Fruit fly (Drosophila melanogaster): ENCODE measurements around the gene Dd.

Gene Dd

DNA sequence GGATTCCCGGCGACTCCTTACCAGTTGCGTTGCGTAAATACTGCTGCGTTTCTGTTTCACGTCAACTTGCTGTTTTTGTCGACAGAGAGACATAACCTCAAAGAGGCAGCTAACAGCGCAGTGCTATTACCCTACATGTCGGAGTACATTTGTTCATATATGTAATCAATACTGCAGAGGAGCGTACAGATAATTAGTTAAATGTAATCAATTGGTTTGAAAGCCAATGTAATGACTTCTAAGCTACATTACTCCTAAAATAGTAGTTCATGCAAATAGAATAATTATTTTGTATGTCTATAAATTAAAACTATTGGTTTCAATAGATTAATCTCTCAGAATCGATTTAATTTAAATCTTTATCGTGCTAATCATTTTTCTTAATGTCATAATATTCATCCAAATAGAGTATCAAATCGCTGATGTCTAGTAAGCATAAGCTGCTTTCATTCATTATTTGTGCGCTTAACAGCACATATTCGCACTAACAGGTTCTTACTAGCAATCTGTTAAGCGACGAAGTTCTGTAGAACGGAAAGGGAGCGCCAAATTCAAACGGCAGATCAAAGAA, 4.5 kb downstream of the Dd start, which contains the start of the genes SLIRP1 and anox (continued):
- TF ChIP-seq CG10321 (GFP tag; IDR thresholded peaks at IDR 0.05) (peak; percentile 22; the same call in 1 of the 2 replicates), esg (GFP tag; conservative IDR thresholded peaks at IDR 0.05) (peak; percentile 84), CG4854 (GFP tag; optimal IDR thresholded peaks at IDR 0.05) (peak; percentile 63), otp (GFP tag; IDR thresholded peaks at IDR 0.05) (no peak), CG17385 (GFP tag; optimal IDR thresholded peaks at IDR 0.05) (peak; percentile 79), crc (GFP tag; optimal IDR thresholded peaks at IDR 0.05) (peak; percentile 40), CG10431 (GFP tag; optimal IDR thresholded peaks at IDR 0.05) (peak; percentile 70), CG18599 (GFP tag; optimal IDR thresholded peaks at IDR 0.05) (peak; percentile 89), Atf-2 (GFP tag; optimal IDR thresholded peaks at IDR 0.05) (peak; percentile 83), MBD-R2 (GFP tag; IDR thresholded peaks at IDR 0.05) (peak; percentile 31; the same call in 1 of the 2 replicates), CG4730 (GFP tag; IDR thresholded peaks at IDR 0.05) (peak; percentile 75), h (optimal IDR thresholded peaks at IDR 0.05) (no peak), toy (GFP tag; IDR thresholded peaks at IDR 0.05) (peak; percentile 46; the same call in 1 of the 2 replicates), CG2199 (GFP tag; IDR thresholded peaks at IDR 0.05) (no peak), Six4 (GFP tag; optimal IDR thresholded peaks at IDR 0.05) (peak; percentile 82), vfl (GFP tag; optimal IDR thresholded peaks at IDR 0.05) (peak; percentile 69), Meics (GFP tag; optimal IDR thresholded peaks at IDR 0.05) (peak; percentile 91), Oaz (GFP tag; IDR thresholded peaks at IDR 0.05) (peak; percentile 57), CG2712 (tag; optimal IDR thresholded peaks at IDR 0.05) (peak; percentile 92), Dip3 (GFP tag; optimal IDR thresholded peaks at IDR 0.05) (peak; percentile 65), dan (GFP tag; IDR thresholded peaks at IDR 0.05) (no peak), Stat92E (GFP tag; optimal IDR thresholded peaks at IDR 0.05) (peak in 1 of 3 experiments; percentile 46), CG10959 (GFP tag; IDR thresholded peaks at IDR 0.05) (no peak), CG31224 (GFP tag; IDR thresholded peaks at IDR 0.05) (peak; percentile 61), fd102C (GFP tag; optimal IDR thresholded peaks at IDR 0.05) (no peak), Chrac-16 (GFP tag; optimal IDR thresholded peaks at IDR 0.05) (peak; percentile 87), Gsc (GFP tag; IDR thresholded peaks at IDR 0.05) (peak; percentile 44; the same call in 1 of the 2 replicates), CG15514 (GFP tag; optimal IDR thresholded peaks at IDR 0.05) (peak; percentile 68), CG4360 (GFP tag; IDR thresholded peaks at IDR 0.05) (no peak), twi (tag; optimal IDR thresholded peaks at IDR 0.05) (peak; percentile 78), Bdp1 (GFP tag; optimal IDR thresholded peaks at IDR 0.05) (peak; percentile 56), Aef1 (GFP tag; IDR thresholded peaks at IDR 0.05) (peak; percentile 78), CG6689 (GFP tag; IDR thresholded peaks at IDR 0.05) (peak; percentile 89), jigr1 (GFP tag; IDR thresholded peaks at IDR 0.05) (0 out of 3 replicates have a peak, but pooled peaks have one; percentile 31), Hr78 (GFP tag; optimal IDR thresholded peaks at IDR 0.05) (peak in 1 of 2 experiments; percentile 59), Hmx (GFP tag; optimal IDR thresholded peaks at IDR 0.05) (peak; percentile 61), trh (GFP tag; optimal IDR thresholded peaks at IDR 0.05) (peak; percentile 81), knrl (GFP tag; IDR thresholded peaks at IDR 0.05; ENCODE audit: partially characterized antibody) (no peak), abd-A (tag; optimal IDR thresholded peaks at IDR 0.05) (no peak), pzg (GFP tag; optimal IDR thresholded peaks at IDR 0.05) (peak; percentile 41), dmrt11E (tag; optimal IDR thresholded peaks at IDR 0.05) (peak; percentile 92), CG43689 (GFP tag; IDR thresholded peaks at IDR 0.05) (no peak), HLH4C (GFP tag; IDR thresholded peaks at IDR 0.05; ENCODE audit: partially characterized antibody) (no peak), caup (GFP tag; optimal IDR thresholded peaks at IDR 0.05; ENCODE audit: severe bottlenecking) (peak; percentile 85), run (tag; optimal IDR thresholded peaks at IDR 0.05) (peak; percentile 83), peb (GFP tag; IDR thresholded peaks at IDR 0.05) (peak; percentile 70), CG3407 (GFP tag; optimal IDR thresholded peaks at IDR 0.05) (peak; percentile 73), CG6765 (GFP tag; optimal IDR thresholded peaks at IDR 0.05) (peak; percentile 72), ttk (GFP tag; IDR thresholded peaks at IDR 0.05) (peak; percentile 56; the same call in 1 of the 2 replicates), Lhr (GFP tag; optimal IDR thresholded peaks at IDR 0.05) (peak; percentile 67)

Measured in whole organism, embryonic.